Fruit fly (Drosophila melanogaster): ENCODE results near the gene CG14989.

CG14989 gene

dm6 chr3L:4135857-4136256, 48.5 kb downstream of the CG14989 start, which contains the start of gene RfC4 (continued):
- TF ChIP-seq Dp (GFP tag; optimal IDR thresholded peaks at IDR 0.05) (peak; percentile 88), CG9437 (GFP tag; optimal IDR thresholded peaks at IDR 0.05) (no peak), CG10321 (GFP tag; IDR thresholded peaks at IDR 0.05) (no peak), Opbp (GFP tag; IDR thresholded peaks at IDR 0.05; ENCODE audit: partially characterized antibody) (peak; percentile 23; the same call in 2 of the 3 replicates), HmgD (GFP tag; optimal IDR thresholded peaks at IDR 0.05) (peak; percentile 29), Hr39 (optimal IDR thresholded peaks at IDR 0.05) (no peak), cas (GFP tag; IDR thresholded peaks at IDR 0.05) (no peak), CG30020 (tag; optimal IDR thresholded peaks at IDR 0.05) (no peak), corto (GFP tag; optimal IDR thresholded peaks at IDR 0.05) (no peak), row (GFP tag; IDR thresholded peaks at IDR 0.05) (no peak), ERR (GFP tag; optimal IDR thresholded peaks at IDR 0.05) (no peak), MESR4 (GFP tag; optimal IDR thresholded peaks at IDR 0.05) (peak; percentile 27), CG9797 (GFP tag; optimal IDR thresholded peaks at IDR 0.05) (peak; percentile 72), gfzf (GFP tag; optimal IDR thresholded peaks at IDR 0.05) (peak; percentile 69), B-H2 (GFP tag; optimal IDR thresholded peaks at IDR 0.05) (no peak), CG12659 (GFP tag; optimal IDR thresholded peaks at IDR 0.05) (no peak), pzg (GFP tag; optimal IDR thresholded peaks at IDR 0.05) (peak; percentile 63), YL-1 (GFP tag; optimal IDR thresholded peaks at IDR 0.05) (peak; percentile 5), bcd (GFP tag; optimal IDR thresholded peaks at IDR 0.05) (no peak), zen2 (GFP tag; IDR thresholded peaks at IDR 0.05; ENCODE audit: partially characterized antibody) (no peak), MBD-R2 (GFP tag; IDR thresholded peaks at IDR 0.05) (peak; percentile 46; the same call in 1 of the 2 replicates), CG16815 (GFP tag; optimal IDR thresholded peaks at IDR 0.05) (no peak), dm (GFP tag; optimal IDR thresholded peaks at IDR 0.05) (peak; percentile 18), CG11560 (tag; IDR thresholded peaks at IDR 0.05) (no peak), HLH4C (GFP tag; IDR thresholded peaks at IDR 0.05; ENCODE audit: partially characterized antibody) (peak; percentile 41), CG14710 (tag; optimal IDR thresholded peaks at IDR 0.05) (peak; percentile 6), HmgZ (tag; optimal IDR thresholded peaks at IDR 0.05) (peak; percentile 35), sima (GFP tag; optimal IDR thresholded peaks at IDR 0.05) (no peak), Nf-YA (GFP tag; IDR thresholded peaks at IDR 0.05) (no peak), CG1233 (GFP tag; optimal IDR thresholded peaks at IDR 0.05) (no peak), NK7.1 (GFP tag; optimal IDR thresholded peaks at IDR 0.05) (no peak), tap (tag; optimal IDR thresholded peaks at IDR 0.05) (no peak), Dref (GFP tag; IDR thresholded peaks at IDR 0.05) (peak; percentile 78), CG9876 (GFP tag; optimal IDR thresholded peaks at IDR 0.05) (no peak), Sry-δ (GFP tag; optimal IDR thresholded peaks at IDR 0.05) (peak; percentile 22), CG16813 (GFP tag; IDR thresholded peaks at IDR 0.05; ENCODE audit: partially characterized antibody) (peak; percentile 42; the same call in 1 of the 3 replicates), Bgb (GFP tag; IDR thresholded peaks at IDR 0.05; ENCODE audit: partially characterized antibody) (0 out of 2 replicates have a peak, but pooled peaks have one; percentile 10), CG15601 (tag; optimal IDR thresholded peaks at IDR 0.05) (peak; percentile 2), repo (GFP tag; optimal IDR thresholded peaks at IDR 0.05) (no peak), Sin3A (optimal IDR thresholded peaks at IDR 0.05) (peak; percentile 35), Hand (GFP tag; optimal IDR thresholded peaks at IDR 0.05) (no peak), CG2116 (GFP tag; optimal IDR thresholded peaks at IDR 0.05) (peak; percentile 58), Dip3 (GFP tag; optimal IDR thresholded peaks at IDR 0.05) (no peak), CG1603 (tag; optimal IDR thresholded peaks at IDR 0.05) (peak; percentile 32), tin (GFP tag; optimal IDR thresholded peaks at IDR 0.05) (no peak), Myb (GFP tag; optimal IDR thresholded peaks at IDR 0.05) (peak; percentile 93), gt (GFP tag; IDR thresholded peaks at IDR 0.05) (no peak), stwl (tag; optimal IDR thresholded peaks at IDR 0.05) (peak; percentile 22), unc-4 (GFP tag; IDR thresholded peaks at IDR 0.05; ENCODE audit: partially characterized antibody) (peak; percentile 31)

Data from whole organism, embryonic.